Worm (Caenorhabditis elegans) whole organism, L3 larva: ENCODE measurements around the gene Y53F4B.7.
A peak's percentile ranks its signal among the peaks of the same experiment; 100 is the strongest.

Experiments
- R02D3.7 ChIP-seq: fragments of 150-350 bp; optimal IDR thresholded peaks from 2 replicates; lab custom pipeline; 2014; ENCODE audit warnings: missing biosample characterization, missing genetic modification characterization
- ZK546.5 ChIP-seq: sonication (generic microtip); optimal IDR thresholded peaks from 2 replicates; lab custom pipeline; 2017; ENCODE audit warnings: missing biosample characterization, missing genetic modification characterization
- ama-1 ChIP-seq: fragments of 150-350 bp; optimal IDR thresholded peaks from 2 replicates; lab custom pipeline; 2018
- ceh-16 ChIP-seq: sonication (generic microtip); optimal IDR thresholded peaks from 2 replicates; lab custom pipeline; 2017; ENCODE audit warnings: missing biosample characterization, missing genetic modification characterization
- ceh-28 ChIP-seq: fragments of 150-350 bp; optimal IDR thresholded peaks from 2 replicates; lab custom pipeline; 2014; ENCODE audit warnings: missing biosample characterization, missing genetic modification reagents, missing genetic modification characterization
- egl-27 ChIP-seq: sonication (generic microtip); optimal IDR thresholded peaks from 4 replicates; lab custom pipeline; 2017; ENCODE audit warnings: missing biosample characterization, missing genetic modification reagents, missing genetic modification characterization
- egl-5 ChIP-seq: fragments of 150-350 bp; optimal IDR thresholded peaks from 2 replicates; lab custom pipeline; 2017; ENCODE audit warnings: missing biosample characterization, missing genetic modification reagents, missing genetic modification characterization, inconsistent platforms
- elt-2 ChIP-seq: sonication (generic microtip); optimal IDR thresholded peaks from 2 replicates; lab custom pipeline; 2016; ENCODE audit warnings: missing genetic modification reagents, mild to moderate bottlenecking, missing genetic modification characterization, missing compliant biosample characterization
- eor-1 ChIP-seq, 2 experiments: fragments of 150-350 bp; optimal IDR thresholded peaks; 2 replicates each; lab custom pipeline; 2014 to 2018; ENCODE audit warnings: missing biosample characterization in 2 of 2, missing genetic modification characterization in 2 of 2
- fkh-10 ChIP-seq: sonication (generic microtip); optimal IDR thresholded peaks from 2 replicates; lab custom pipeline; 2017; ENCODE audit warnings: missing biosample characterization, missing genetic modification reagents, missing genetic modification characterization
- fkh-2 ChIP-seq: fragments of 150-350 bp; optimal IDR thresholded peaks from 2 replicates; lab custom pipeline; 2014; ENCODE audit warnings: missing biosample characterization, missing genetic modification reagents, missing genetic modification characterization
- fos-1 ChIP-seq: fragments of 150-350 bp; optimal IDR thresholded peaks from 2 replicates; lab custom pipeline; 2014; ENCODE audit warnings: missing biosample characterization, missing genetic modification characterization
- hmg-11 ChIP-seq: sonication (generic microtip); optimal IDR thresholded peaks from 2 replicates; lab custom pipeline; 2016; ENCODE audit warnings: missing genetic modification characterization, missing compliant biosample characterization
- jun-1 ChIP-seq: fragments of 150-350 bp; optimal IDR thresholded peaks from 2 replicates; lab custom pipeline; 2014; ENCODE audit warnings: missing biosample characterization, missing genetic modification reagents, missing genetic modification characterization
- lin-15B ChIP-seq: fragments of 150-350 bp; optimal IDR thresholded peaks from 2 replicates; lab custom pipeline; 2014; ENCODE audit warnings: missing biosample characterization, missing genetic modification characterization
- lsy-12 ChIP-seq: sonication (generic microtip); optimal IDR thresholded peaks from 2 replicates; lab custom pipeline; 2016; ENCODE audit warnings: mild to moderate bottlenecking, missing genetic modification characterization, missing compliant biosample characterization
- mdl-1 ChIP-seq: fragments of 150-350 bp; optimal IDR thresholded peaks from 2 replicates; lab custom pipeline; 2014; ENCODE audit warnings: missing biosample characterization, missing genetic modification characterization
- mml-1 ChIP-seq: fragments of 150-350 bp; sonication (generic microtip); optimal IDR thresholded peaks from 3 replicates; lab custom pipeline; 2014; ENCODE audit warnings: missing biosample characterization, missing genetic modification characterization
- nfya-1 ChIP-seq: sonication (generic microtip); optimal IDR thresholded peaks from 2 replicates; lab custom pipeline; 2017; ENCODE audit warnings: missing genetic modification characterization, mild to moderate bottlenecking, missing compliant biosample characterization, antibody characterized with exemption, moderate library complexity; ENCODE audit not compliant: insufficient read depth
- nhr-11 ChIP-seq: fragments of 150-350 bp; optimal IDR thresholded peaks from 2 replicates; lab custom pipeline; 2014; ENCODE audit warnings: missing biosample characterization, missing genetic modification characterization
- nhr-12 ChIP-seq: fragments of 150-350 bp; optimal IDR thresholded peaks from 2 replicates; lab custom pipeline; 2014; ENCODE audit warnings: missing biosample characterization, missing genetic modification characterization
- nhr-23 ChIP-seq: fragments of 150-350 bp; optimal IDR thresholded peaks from 2 replicates; lab custom pipeline; 2014; ENCODE audit warnings: missing biosample characterization, missing genetic modification reagents, missing genetic modification characterization
- nhr-28 ChIP-seq: fragments of 150-350 bp; optimal IDR thresholded peaks from 2 replicates; lab custom pipeline; 2014; ENCODE audit warnings: missing biosample characterization, missing genetic modification characterization
- nhr-67 ChIP-seq: fragments of 150-350 bp; optimal IDR thresholded peaks from 2 replicates; lab custom pipeline; 2014; ENCODE audit warnings: missing biosample characterization, missing genetic modification characterization
- nhr-76 ChIP-seq: fragments of 150-350 bp; sonication (generic microtip); optimal IDR thresholded peaks from 5 replicates; lab custom pipeline; 2014; ENCODE audit warnings: missing biosample characterization, missing genetic modification characterization
- nhr-77 ChIP-seq: fragments of 150-350 bp; optimal IDR thresholded peaks from 2 replicates; lab custom pipeline; 2014; ENCODE audit warnings: missing biosample characterization, missing genetic modification characterization
- pha-4 ChIP-seq: fragments of 150-350 bp; optimal IDR thresholded peaks from 2 replicates; lab custom pipeline; 2014; ENCODE audit warnings: missing biosample characterization, missing genetic modification reagents, missing genetic modification characterization
- pqm-1 ChIP-seq: fragments of 150-350 bp; optimal IDR thresholded peaks from 2 replicates; lab custom pipeline; 2017; ENCODE audit warnings: missing biosample characterization, missing genetic modification characterization, inconsistent platforms
- sea-2 ChIP-seq: fragments of 150-350 bp; sonication (generic microtip); optimal IDR thresholded peaks from 4 replicates; lab custom pipeline; 2014; ENCODE audit warnings: missing biosample characterization, missing genetic modification reagents, missing genetic modification characterization
- skn-1 ChIP-seq: fragments of 150-350 bp; optimal IDR thresholded peaks from 2 replicates; lab custom pipeline; 2014; ENCODE audit warnings: missing biosample characterization, missing genetic modification characterization
- snpc-4 ChIP-seq: fragments of 150-350 bp; optimal IDR thresholded peaks from 2 replicates; lab custom pipeline; 2014; ENCODE audit warnings: missing biosample characterization, missing genetic modification characterization
- unc-39 ChIP-seq: sonication (generic microtip); optimal IDR thresholded peaks from 4 replicates; lab custom pipeline; 2017; ENCODE audit warnings: missing biosample characterization, missing genetic modification characterization
- unc-62 ChIP-seq: fragments of 150-350 bp; sonication (generic microtip); optimal IDR thresholded peaks from 4 replicates; lab custom pipeline; 2014; ENCODE audit warnings: missing biosample characterization, missing genetic modification reagents, missing genetic modification characterization
- zag-1 ChIP-seq: fragments of 150-350 bp; optimal IDR thresholded peaks from 2 replicates; lab custom pipeline; 2014; ENCODE audit warnings: missing biosample characterization, missing genetic modification characterization
- ztf-11 ChIP-seq: fragments of 150-350 bp; optimal IDR thresholded peaks from 2 replicates; lab custom pipeline; 2014; ENCODE audit warnings: missing biosample characterization, missing genetic modification characterization
- ztf-4 ChIP-seq: fragments of 150-350 bp; optimal IDR thresholded peaks from 2 replicates; lab custom pipeline; 2014; ENCODE audit warnings: missing biosample characterization, missing genetic modification characterization

The Y53F4B.7 gene

DNA sequence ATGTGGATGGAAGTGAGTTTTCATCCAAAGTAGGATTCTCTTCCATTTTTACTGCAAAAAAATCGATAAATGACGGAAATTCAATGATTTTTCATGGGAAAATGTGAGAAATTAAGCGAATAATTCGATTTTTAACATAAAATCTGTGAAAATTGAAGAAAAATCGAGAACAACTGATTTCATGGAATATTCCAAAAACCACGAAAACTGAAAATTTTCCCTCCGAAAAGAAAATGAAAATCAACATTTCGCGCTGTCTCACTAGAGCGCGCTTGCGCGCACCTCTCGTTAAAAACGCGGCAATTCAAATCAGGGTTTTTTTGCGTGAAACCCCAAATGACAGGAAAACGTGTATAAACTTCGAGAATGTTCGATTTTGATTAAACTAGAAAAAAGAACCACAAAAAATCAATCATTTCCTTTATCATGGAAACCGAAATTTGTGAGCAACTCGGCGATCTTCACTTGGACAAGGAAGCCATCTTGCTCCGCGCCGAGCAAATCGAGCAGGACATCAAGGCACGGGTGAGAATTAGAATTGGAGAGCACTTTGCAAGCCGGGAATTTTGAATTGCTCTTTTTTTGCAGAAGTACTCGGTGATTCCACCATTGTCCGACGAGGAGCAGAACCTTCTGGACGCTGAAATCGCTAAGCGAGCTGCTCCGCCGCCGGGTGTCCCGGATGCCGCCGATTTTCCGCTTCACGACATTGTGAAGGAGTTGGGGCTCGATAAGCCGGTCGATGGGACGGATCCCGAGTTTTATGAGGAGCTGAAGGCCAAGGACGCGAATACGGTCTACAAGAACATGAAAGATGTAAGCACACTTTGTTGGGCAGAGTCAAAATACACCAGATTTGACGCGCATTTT lies 17.9 kb downstream of the Y53F4B.7 start, which contains the start of the genes Y53F4B.9 and Y53F4B.11 (continued):
- peak; percentile 44 for TF ChIP-seq pqm-1 (tag; lab: Kevin White, UChicago)
- TF ChIP-seq nhr-28 (tag; lab: Kevin White, UChicago): no peak
- TF ChIP-seq mdl-1 (tag; lab: Kevin White, UChicago): no peak
- no peak for TF ChIP-seq nhr-67 (tag; lab: Kevin White, UChicago)
- TF ChIP-seq lin-15B: peak; percentile 93
- TF ChIP-seq snpc-4: peak; percentile 85
- TF ChIP-seq eor-1 (tag; optimal IDR thresholded peaks at IDR 0.05; lab: Kevin White, UChicago): no peak
- peak; percentile 31 for TF ChIP-seq skn-1 (tag; lab: Kevin White, UChicago)
- TF ChIP-seq R02D3.7 (tag; lab: Kevin White, UChicago): peak; percentile 62
- TF ChIP-seq elt-2: peak; percentile 18
- TF ChIP-seq jun-1 (tag; lab: Kevin White, UChicago): peak; percentile 42
- TF ChIP-seq egl-5: peak; percentile 55
- TF ChIP-seq hmg-11 (tag; lab: Kevin White, UChicago): peak; percentile 45
- TF ChIP-seq ztf-4 (tag; lab: Kevin White, UChicago): no peak
- no peak for TF ChIP-seq nhr-11 (tag; lab: Kevin White, UChicago)
- TF ChIP-seq pha-4 (tag; lab: Kevin White, UChicago): peak; percentile 88
- no peak for TF ChIP-seq ZK546.5 (tag; lab: Kevin White, UChicago)
- no peak for TF ChIP-seq ztf-11
- TF ChIP-seq nhr-76 (tag; lab: Kevin White, UChicago): no peak
- TF ChIP-seq zag-1 (tag; lab: Kevin White, UChicago): no peak
- TF ChIP-seq unc-39 (tag; lab: Kevin White, UChicago): no peak
- no peak for TF ChIP-seq sea-2 (GFP tag; lab: Kevin White, UChicago)
- peak; percentile 16 for TF ChIP-seq ama-1 (lab: Kevin White, UChicago)
- peak; percentile 59 for TF ChIP-seq ceh-28 (tag; lab: Kevin White, UChicago)
- TF ChIP-seq nhr-77 (tag; lab: Kevin White, UChicago): peak; percentile 61

DNA sequence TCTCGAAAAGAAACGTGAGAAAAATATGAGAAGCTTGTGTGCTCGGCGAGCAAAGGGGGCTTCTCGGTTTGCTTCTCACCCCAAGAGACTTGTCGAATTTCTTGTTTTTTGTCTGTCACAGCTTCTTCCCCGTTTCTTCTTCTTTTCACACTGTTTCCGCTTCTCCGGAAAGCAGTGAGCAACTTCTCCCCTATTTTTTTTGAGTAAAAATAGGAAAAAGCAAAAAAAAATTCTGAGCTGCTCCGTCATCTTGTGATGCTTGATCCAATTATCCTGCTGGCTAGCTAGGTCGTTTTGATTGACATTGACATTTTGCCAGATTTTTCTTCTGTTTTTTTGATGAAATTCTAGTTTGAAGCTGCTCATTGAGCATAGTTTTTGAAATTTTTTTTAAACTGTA lies 21.7 kb downstream of the Y53F4B.7 start, which contains the start of gene Y53F4B.51:
Gene Y53F4B.51, minus strand, starts transcription at position 63 of the 400 bp plus-strand sequence.
- TF ChIP-seq nhr-11 (tag; lab: Kevin White, UChicago) (no peak), ceh-16 (no peak), nhr-77 (tag; lab: Kevin White, UChicago) (no peak), snpc-4 (no peak), nfya-1 (no peak), ztf-4 (tag; lab: Kevin White, UChicago) (no peak), sea-2 (GFP tag; lab: Kevin White, UChicago) (no peak), ztf-11 (no peak), lsy-12 (tag; lab: Kevin White, UChicago) (no peak), fkh-2 (tag; lab: Kevin White, UChicago) (no peak)

DNA sequence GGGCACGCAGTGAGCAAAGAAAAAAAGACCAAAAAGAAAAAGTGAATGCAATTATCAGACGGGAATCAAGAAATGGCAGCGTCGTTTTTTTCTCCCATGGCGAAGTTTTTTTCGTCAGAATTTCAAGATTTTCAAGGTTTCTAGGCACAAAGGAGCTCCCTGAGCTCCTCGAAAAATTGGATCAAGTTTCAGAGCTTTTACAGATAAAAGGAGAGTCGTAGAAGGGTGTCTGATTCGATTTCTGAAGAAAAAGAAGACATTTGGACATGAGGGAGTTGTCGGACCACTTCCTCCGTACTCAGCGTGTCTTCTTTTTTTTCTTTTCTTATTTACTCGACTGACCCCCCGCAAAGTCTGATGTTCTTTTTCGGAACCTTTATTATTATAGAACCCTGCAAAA lies 23.0 kb downstream of the Y53F4B.7 start:
- TF ChIP-seq nhr-11 (tag; lab: Kevin White, UChicago) (no peak), mml-1 (no peak), unc-62 (GFP tag; lab: Kevin White, UChicago) (no peak), fkh-10 (GFP tag; lab: Kevin White, UChicago) (peak; percentile 23)

DNA sequence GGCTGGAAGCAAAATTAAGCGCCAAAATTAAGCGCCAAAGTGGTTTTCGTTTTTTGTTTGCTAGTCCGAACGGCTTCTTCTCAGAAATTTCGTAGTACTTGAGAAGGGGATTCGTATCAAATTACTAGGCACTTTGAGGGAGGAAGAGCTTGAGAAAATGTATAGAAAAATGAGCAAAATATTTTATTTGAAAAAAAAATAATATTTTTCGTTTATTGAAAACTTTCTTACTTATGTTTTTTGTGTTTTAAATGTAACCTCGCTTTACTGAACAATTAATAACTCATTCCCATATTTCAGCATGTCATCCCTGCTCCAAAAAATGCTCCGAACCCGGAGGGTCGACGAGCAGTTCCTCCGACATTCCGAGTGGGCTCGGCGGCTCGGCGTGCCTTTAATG lies 26.2 kb downstream of the Y53F4B.7 start, which contains the start of gene Y53F4B.12:
Gene Y53F4B.12, plus strand, starts transcription at position 301 of the 400 bp plus-strand sequence.
- TF ChIP-seq fos-1: no peak
- TF ChIP-seq mdl-1 (tag; lab: Kevin White, UChicago): no peak
- TF ChIP-seq lin-15B: no peak
- TF ChIP-seq eor-1 (tag; optimal IDR thresholded peaks at IDR 0.05; lab: Kevin White, UChicago): no peak
- no peak for TF ChIP-seq unc-39 (tag; lab: Kevin White, UChicago)
- TF ChIP-seq fkh-10 (GFP tag; lab: Kevin White, UChicago): no peak
- TF ChIP-seq hmg-11 (tag; lab: Kevin White, UChicago): no peak
- TF ChIP-seq ceh-28 (tag; lab: Kevin White, UChicago): no peak
- TF ChIP-seq nhr-23 (tag; lab: Kevin White, UChicago): no peak
- TF ChIP-seq snpc-4: no peak
- TF ChIP-seq pha-4 (tag; lab: Kevin White, UChicago): no peak
- TF ChIP-seq nfya-1: no peak
- TF ChIP-seq nhr-12 (tag; lab: Kevin White, UChicago): no peak
- no peak for TF ChIP-seq egl-27 (tag; lab: Kevin White, UChicago)
